Worm (Caenorhabditis elegans): ENCODE measurements around the gene otpl-1.

- TF ChIP-seq zag-1 (tag; optimal IDR thresholded peaks at IDR 0.05) (no peak), unc-39 (tag; optimal IDR thresholded peaks at IDR 0.05) (no peak)
Measured at ce11 chrIV:3548315-3548714, 20.5 kb upstream of the otpl-1 start.

Data from whole organism, L3 larva.